Worm (Caenorhabditis elegans) whole organism, L4 larva: ENCODE measurements around the gene K01H12.4.
"Not testable (repeated sequence)": the region's sequence is repeated elsewhere in the genome, so short reads cannot be mapped to it uniquely, and the experiment has no call there.

Source experiments
- F10B5.3 ChIP-seq: sonication (generic microtip); optimal IDR thresholded peaks from 2 replicates; lab custom pipeline; 2016; ENCODE audit warnings: mild to moderate bottlenecking, missing genetic modification characterization, missing compliant biosample characterization
- Y105C5A.15 ChIP-seq: fragments of 200-800 bp; sonication (Bioruptor generic); IDR thresholded peaks from 2 replicates; pipeline ENCODE4 v1.3.6; 2022; ENCODE audit warnings: missing genetic modification characterization, missing compliant biosample characterization
- Y5F2A.4 ChIP-seq: fragments of 200-800 bp; sonication (Bioruptor generic); optimal IDR thresholded peaks from 2 replicates; lab custom pipeline; 2018; ENCODE audit warnings: mild to moderate bottlenecking, missing genetic modification characterization, missing compliant biosample characterization
- Y75B8A.6 ChIP-seq: fragments of 200-800 bp; sonication (Bioruptor generic); IDR thresholded peaks from 2 replicates; pipeline ENCODE4 v1.3.6; 2022; ENCODE audit warnings: missing genetic modification reagents, missing genetic modification characterization, missing compliant biosample characterization
- aha-1 ChIP-seq: fragments of 150-350 bp; peaks from one replicate; lab custom pipeline; 2014; ENCODE audit warnings: missing biosample characterization, missing genetic modification characterization
- attf-4 ChIP-seq: sonication (generic microtip); optimal IDR thresholded peaks from 3 replicates; lab custom pipeline; 2017; ENCODE audit warnings: missing biosample characterization, missing genetic modification characterization
- ceh-32 ChIP-seq: sonication (generic microtip); optimal IDR thresholded peaks from 2 replicates; lab custom pipeline; 2016; ENCODE audit warnings: mild to moderate bottlenecking, missing genetic modification characterization, missing compliant biosample characterization; ENCODE audit not compliant: poor library complexity
- ceh-62 ChIP-seq: sonication (generic microtip); optimal IDR thresholded peaks from 2 replicates; lab custom pipeline; 2017; ENCODE audit warnings: missing biosample characterization, missing genetic modification characterization
- cey-2 ChIP-seq: sonication (generic microtip); optimal IDR thresholded peaks from 3 replicates; lab custom pipeline; 2017; ENCODE audit warnings: missing genetic modification characterization, mild to moderate bottlenecking, missing compliant biosample characterization, antibody characterized with exemption, borderline replicate concordance; ENCODE audit not compliant: insufficient read depth
- ctbp-1 ChIP-seq: fragments of 200-800 bp; sonication (Bioruptor generic); IDR thresholded peaks from 2 replicates; pipeline ENCODE4 v1.3.6; 2022; ENCODE audit warnings: missing genetic modification reagents, missing genetic modification characterization, missing compliant biosample characterization
- daf-16 ChIP-seq, 3 experiments: sonication (generic microtip); optimal IDR thresholded peaks; 2 replicates each; lab custom pipeline; 2016 to 2017; ENCODE audit warnings: missing genetic modification characterization in 3 of 3, missing genetic modification reagents in 3 of 3, mild to moderate bottlenecking in 2 of 3, missing compliant biosample characterization in 2 of 3, missing biosample characterization in 1 of 3, moderate library complexity in 1 of 3
- dmd-6 ChIP-seq: fragments of 200-800 bp; sonication (Bioruptor generic); IDR thresholded peaks from 2 replicates; pipeline ENCODE4 v1.3.6; 2022; ENCODE audit warnings: missing genetic modification reagents, missing genetic modification characterization, missing compliant biosample characterization
- dmd-9 ChIP-seq: fragments of 200-800 bp; sonication (Bioruptor generic); IDR thresholded peaks from 2 replicates; pipeline ENCODE4 v1.3.6; 2022; ENCODE audit warnings: missing genetic modification reagents, missing genetic modification characterization, missing compliant biosample characterization
- dve-1 ChIP-seq: sonication (generic microtip); optimal IDR thresholded peaks from 2 replicates; lab custom pipeline; 2017; ENCODE audit warnings: antibody characterized with exemption, mild to moderate bottlenecking, missing genetic modification characterization, missing compliant biosample characterization; ENCODE audit not compliant: insufficient read depth
- egl-27 ChIP-seq: sonication (generic microtip); optimal IDR thresholded peaks from 3 replicates; lab custom pipeline; 2017; ENCODE audit warnings: missing biosample characterization, missing genetic modification reagents, missing genetic modification characterization
- fos-1 ChIP-seq: fragments of 150-350 bp; optimal IDR thresholded peaks from 2 replicates; lab custom pipeline; 2014; ENCODE audit warnings: missing biosample characterization, missing genetic modification characterization
- hlh-11 ChIP-seq: fragments of 200-800 bp; sonication (Bioruptor generic); optimal IDR thresholded peaks from 2 replicates; lab custom pipeline; 2018; ENCODE audit warnings: mild to moderate bottlenecking, missing genetic modification characterization, missing compliant biosample characterization
- jun-1 ChIP-seq: fragments of 150-350 bp; optimal IDR thresholded peaks from 2 replicates; lab custom pipeline; 2014; ENCODE audit warnings: missing biosample characterization, missing genetic modification reagents, missing genetic modification characterization
- lir-3 ChIP-seq: sonication (generic microtip); optimal IDR thresholded peaks from 2 replicates; lab custom pipeline; 2016; ENCODE audit warnings: mild to moderate bottlenecking, missing genetic modification characterization, missing compliant biosample characterization
- lsy-2 ChIP-seq, 2 experiments: fragments of 150-350 bp in 1 of 2; sonication (generic microtip) in 1 of 2; optimal IDR thresholded peaks; 2 replicates each; lab custom pipeline; 2014 to 2017; ENCODE audit warnings: missing biosample characterization in 2 of 2, missing genetic modification characterization in 2 of 2
- mxl-2 ChIP-seq: fragments of 200-800 bp; sonication (Bioruptor generic); conservative IDR thresholded peaks from 2 replicates; pipeline ENCODE4 v1.3.6; 2022; ENCODE audit warnings: missing genetic modification reagents, missing genetic modification characterization, missing compliant biosample characterization
- nhr-102 ChIP-seq: sonication (generic microtip); optimal IDR thresholded peaks from 2 replicates; lab custom pipeline; 2016; ENCODE audit warnings: mild to moderate bottlenecking, missing genetic modification characterization, moderate library complexity, missing compliant biosample characterization
- nhr-111 ChIP-seq: fragments of 200-800 bp; sonication (Bioruptor generic); optimal IDR thresholded peaks from 2 replicates; lab custom pipeline; 2018; ENCODE audit warnings: mild to moderate bottlenecking, missing genetic modification characterization, missing compliant biosample characterization
- nhr-237 ChIP-seq: sonication (generic microtip); optimal IDR thresholded peaks from 2 replicates; lab custom pipeline; 2017; ENCODE audit warnings: missing biosample characterization, missing genetic modification characterization
- nhr-28 ChIP-seq: fragments of 150-350 bp; optimal IDR thresholded peaks from 2 replicates; lab custom pipeline; 2014; ENCODE audit warnings: missing biosample characterization, missing genetic modification characterization
- nhr-42 ChIP-seq: fragments of 200-800 bp; sonication (Bioruptor generic); IDR thresholded peaks from 2 replicates; pipeline ENCODE4 v1.3.6; 2022; ENCODE audit warnings: missing genetic modification characterization, missing compliant biosample characterization
- nhr-6 ChIP-seq: fragments of 150-350 bp; optimal IDR thresholded peaks from 2 replicates; lab custom pipeline; 2014; ENCODE audit warnings: missing biosample characterization, missing genetic modification characterization
- nhr-76 ChIP-seq: fragments of 150-350 bp; optimal IDR thresholded peaks from 2 replicates; lab custom pipeline; 2014; ENCODE audit warnings: missing biosample characterization, missing genetic modification characterization
- nhr-77 ChIP-seq: fragments of 150-350 bp; optimal IDR thresholded peaks from 2 replicates; lab custom pipeline; 2014; ENCODE audit warnings: missing biosample characterization, missing genetic modification characterization
- pqm-1 ChIP-seq: sonication (generic microtip); optimal IDR thresholded peaks from 2 replicates; lab custom pipeline; 2017; ENCODE audit warnings: missing biosample characterization, missing genetic modification characterization
- rbr-2 ChIP-seq: sonication (generic microtip); optimal IDR thresholded peaks from 2 replicates; lab custom pipeline; 2016; ENCODE audit warnings: missing genotype, missing genetic modification characterization, missing compliant biosample characterization
- saeg-2 ChIP-seq: fragments of 200-800 bp; sonication (Bioruptor generic); IDR thresholded peaks from 2 replicates; pipeline ENCODE4 v1.3.6; 2022; ENCODE audit warnings: missing genetic modification reagents, missing genetic modification characterization, missing compliant biosample characterization
- sdz-12 ChIP-seq: fragments of 200-800 bp; sonication (Bioruptor generic); optimal IDR thresholded peaks from 2 replicates; lab custom pipeline; 2018; ENCODE audit warnings: mild to moderate bottlenecking, missing genetic modification characterization, missing compliant biosample characterization
- set-16 ChIP-seq: fragments of 200-800 bp; sonication (Bioruptor generic); IDR thresholded peaks from 2 replicates; pipeline ENCODE4 v1.3.6; 2022; ENCODE audit warnings: missing genetic modification reagents, missing genetic modification characterization, missing compliant biosample characterization
- skn-1 ChIP-seq: fragments of 150-350 bp; optimal IDR thresholded peaks from 2 replicates; lab custom pipeline; 2014; ENCODE audit warnings: missing biosample characterization, missing genetic modification characterization
- spr-1 ChIP-seq: sonication (generic microtip); optimal IDR thresholded peaks from 2 replicates; lab custom pipeline; 2016; ENCODE audit warnings: mild to moderate bottlenecking, missing genetic modification characterization, missing compliant biosample characterization
- spr-3 ChIP-seq: fragments of 200-800 bp; sonication (Bioruptor generic); optimal IDR thresholded peaks from 2 replicates; lab custom pipeline; 2018; ENCODE audit warnings: mild to moderate bottlenecking, missing genetic modification characterization, missing compliant biosample characterization
- tag-97 ChIP-seq: fragments of 200-800 bp; sonication (Bioruptor generic); IDR thresholded peaks from 2 replicates; pipeline ENCODE4 v1.3.6; 2022; ENCODE audit warnings: missing genetic modification characterization, missing compliant biosample characterization
- zip-11 ChIP-seq: fragments of 200-800 bp; sonication (Bioruptor generic); IDR thresholded peaks from 2 replicates; pipeline ENCODE4 v1.3.6; 2022; ENCODE audit warnings: missing genetic modification characterization, missing compliant biosample characterization
- ztf-11 ChIP-seq: fragments of 150-350 bp; optimal IDR thresholded peaks from 2 replicates; lab custom pipeline; 2014; ENCODE audit warnings: missing biosample characterization, missing genetic modification characterization
- ztf-7 ChIP-seq: fragments of 150-350 bp; optimal IDR thresholded peaks from 2 replicates; lab custom pipeline; 2014; ENCODE audit warnings: missing biosample characterization, missing genetic modification characterization

The K01H12.4 gene

ce11 chrIV:9682514-9682913 is 30.4 kb upstream of the K01H12.4 start, which contains the start of gene ins-7 (continued):
- TF ChIP-seq Y5F2A.4 (GFP tag; lab: Kevin White, UChicago) (no peak), nhr-28 (tag; lab: Kevin White, UChicago) (peak; percentile 72), lsy-2 (tag; optimal IDR thresholded peaks at IDR 0.05; lab: Kevin White, UChicago) (no peak), rbr-2 (tag; lab: Kevin White, UChicago) (no peak), dmd-6 (GFP tag; lab: Robert Waterston, UW) (peak; percentile 93)
- TF ChIP-seq, all 104 proteins: peak for 10

DNA sequence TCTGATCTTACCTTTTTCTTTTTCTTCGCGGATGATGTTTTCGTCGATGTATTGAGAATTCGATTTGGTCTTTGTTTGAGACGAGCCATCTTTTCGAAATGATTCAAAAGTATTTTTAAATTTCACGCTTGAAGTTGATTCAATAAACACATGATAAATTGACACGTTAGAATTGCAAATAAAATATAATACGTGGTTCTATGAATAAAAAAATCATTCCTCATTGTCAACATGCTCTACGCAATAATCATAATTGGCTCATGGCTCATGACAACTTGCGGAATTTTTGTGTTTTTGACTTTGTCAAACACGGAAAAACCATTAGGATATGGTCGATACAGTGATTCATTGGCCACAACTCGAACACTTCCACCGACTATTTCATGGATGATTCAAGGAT is 29.4 kb upstream of the K01H12.4 start, which contains the start of the genes htas-1 and ZK1251.3:
Gene htas-1 (minus strand): TSS at position 101 of the 400 bp plus-strand sequence.
Gene ZK1251.3 (plus strand): TSS at position 226 of the 400 bp plus-strand sequence.
- TF ChIP-seq nhr-6 (no peak), ctbp-1 (no peak), cey-2 (no peak), jun-1 (no peak), skn-1 (no peak), spr-1 (tag; lab: Kevin White, UChicago) (no peak), mxl-2 (GFP tag; lab: Robert Waterston, UW) (no peak), hlh-11 (no peak), dmd-9 (GFP tag; lab: Robert Waterston, UW) (no peak), ztf-7 (tag; lab: Kevin White, UChicago) (no peak), daf-16 (GFP tag; optimal IDR thresholded peaks at IDR 0.05; lab: Kevin White, UChicago) (no peak), daf-16 (tag; optimal IDR thresholded peaks at IDR 0.05; lab: Kevin White, UChicago) (no peak), attf-4 (tag; lab: Kevin White, UChicago) (no peak), set-16 (no peak), zip-11 (no peak), tag-97 (GFP tag; lab: Robert Waterston, UW) (no peak), nhr-237 (tag; lab: Kevin White, UChicago) (no peak), nhr-111 (no peak)

- TF ChIP-seq F10B5.3; nhr-77 (tag; lab: Kevin White, UChicago); Y105C5A.15: not testable (repeated sequence)
These were observed 24.2 kb upstream of the K01H12.4 start, which contains the start of gene msp-76 for ce11 chrIV:9688715-9689114. TSS of gene msp-76 (plus strand) at chrIV:9689015.

- TF ChIP-seq zip-11 (no peak), Y105C5A.15 (no peak), spr-3 (no peak), nhr-76 (no peak), pqm-1 (tag; lab: Kevin White, UChicago) (no peak), ctbp-1 (no peak), aha-1 (tag; lab: Kevin White, UChicago) (no peak)
These were observed 22.2 kb upstream of the K01H12.4 start, which contains the start of gene sdz-36 for ce11 chrIV:9690644-9691043. TSS of gene sdz-36 (plus strand) at chrIV:9690944.

- TF ChIP-seq ceh-62 (no peak), ceh-32 (tag; lab: Kevin White, UChicago) (no peak), cey-2 (no peak), dve-1 (no peak), ztf-11 (tag; lab: Kevin White, UChicago) (no peak), lir-3 (tag; lab: Kevin White, UChicago) (no peak), fos-1 (no peak), Y105C5A.15 (no peak), dmd-6 (GFP tag; lab: Robert Waterston, UW) (no peak), nhr-42 (GFP tag; lab: Robert Waterston, UW) (no peak), saeg-2 (GFP tag; lab: Robert Waterston, UW) (no peak), dmd-9 (GFP tag; lab: Robert Waterston, UW) (no peak), nhr-102 (tag; lab: Kevin White, UChicago) (no peak), Y75B8A.6 (GFP tag; lab: Robert Waterston, UW) (no peak), egl-27 (tag; lab: Kevin White, UChicago) (no peak), sdz-12 (GFP tag; lab: Kevin White, UChicago) (no peak)
These were observed 20.0 kb upstream of the K01H12.4 start, which contains the start of gene twk-9 for ce11 chrIV:9692874-9693273. TSS of gene twk-9 (plus strand) at chrIV:9693174.
